Worm (Caenorhabditis elegans) whole organism, early embryonic: ENCODE measurements around the gene T13H10.2.

Experiments used
- B0310.2 ChIP-seq: sonication (generic microtip); optimal IDR thresholded peaks from 2 replicates; lab custom pipeline; 2016; ENCODE audit warnings: mild to moderate bottlenecking, missing genetic modification characterization, missing compliant biosample characterization
- aly-1 ChIP-seq: sonication (generic microtip); optimal IDR thresholded peaks from 2 replicates; lab custom pipeline; 2016; ENCODE audit warnings: missing genetic modification characterization, missing compliant biosample characterization
- ama-1 ChIP-seq: fragments of 150-350 bp; optimal IDR thresholded peaks from 2 replicates; lab custom pipeline; 2014
- pes-1 ChIP-seq: fragments of 200-800 bp; sonication (Bioruptor generic); IDR thresholded peaks from 2 replicates; pipeline ENCODE4 v1.3.6; 2022; ENCODE audit warnings: missing genetic modification reagents, missing genetic modification characterization, missing compliant biosample characterization
- sea-1 ChIP-seq: fragments of 200-800 bp; sonication (Bioruptor generic); conservative IDR thresholded peaks from 2 replicates; pipeline ENCODE4 v1.3.6; 2022; ENCODE audit warnings: missing genetic modification characterization, missing compliant biosample characterization

- TF ChIP-seq B0310.2 (tag; lab: Kevin White, UChicago) (no peak), ama-1 (lab: Kevin White, UChicago) (no peak), sea-1 (GFP tag; lab: Robert Waterston, UW) (no peak), pes-1 (GFP tag; lab: Robert Waterston, UW) (no peak), aly-1 (tag; lab: Kevin White, UChicago) (no peak)
These were observed 29.5 kb downstream of the T13H10.2 start for ce11 chrIV:9993403-9994132.
